Worm (Caenorhabditis elegans): ENCODE results near the gene F38B6.6.

F38B6.6 gene

DNA sequence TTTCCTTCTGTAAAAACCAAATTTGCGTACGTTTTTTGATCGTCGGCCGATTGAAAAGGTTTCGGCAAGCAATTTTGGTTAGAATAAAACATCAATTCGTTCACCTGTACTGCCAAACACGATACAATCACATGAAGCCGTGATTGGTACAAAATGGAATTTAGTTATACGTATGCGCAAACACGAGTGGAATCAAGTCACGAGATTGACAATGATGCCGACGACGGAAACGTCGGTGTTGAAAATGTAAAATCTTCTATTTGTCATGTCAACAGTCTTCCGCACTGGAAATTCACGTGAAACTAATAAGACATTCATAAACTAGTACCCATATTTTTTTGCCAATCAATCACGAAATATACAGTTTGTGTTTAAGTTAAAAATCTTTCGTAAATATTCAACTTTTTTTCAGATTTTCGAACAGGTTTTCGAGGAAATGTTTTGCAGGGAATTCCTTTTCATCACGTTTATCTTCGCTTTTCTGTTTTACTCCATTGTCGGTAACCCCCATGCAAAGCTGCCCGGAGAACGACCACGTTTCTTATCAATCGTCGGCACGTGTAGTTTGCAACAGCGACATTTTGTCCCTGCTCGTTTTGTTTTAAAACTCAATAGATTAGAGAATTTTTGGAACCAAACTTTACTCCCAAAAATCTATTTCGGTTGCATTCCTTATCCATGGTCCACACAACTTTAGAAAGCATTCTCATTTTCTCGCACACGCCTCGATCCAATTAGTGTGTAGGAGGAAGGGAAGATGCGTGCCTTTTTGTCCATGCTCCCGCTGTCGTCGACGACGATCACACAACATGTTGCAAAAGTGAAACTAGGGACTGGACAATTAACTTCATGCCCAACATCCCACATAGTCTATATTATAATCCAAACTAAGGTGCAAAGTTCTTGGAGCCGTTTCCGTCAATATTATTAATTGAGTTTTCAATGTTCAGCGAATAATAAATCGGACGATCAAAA is 49.4 kb upstream of the F38B6.6 start (continued):
- TF ChIP-seq unc-62 (GFP tag; optimal IDR thresholded peaks at IDR 0.05): no peak
- TF ChIP-seq egl-27 (tag; optimal IDR thresholded peaks at IDR 0.05): no peak
- TF ChIP-seq alr-1 (tag; optimal IDR thresholded peaks at IDR 0.05; ENCODE audit: borderline replicate concordance): no peak
- TF ChIP-seq elt-3 (tag; optimal IDR thresholded peaks at IDR 0.05): peak in 2 of 6 experiments; percentile 49 to 64
- TF ChIP-seq lin-35 (GFP tag; optimal IDR thresholded peaks at IDR 0.05): peak in 1 of 2 experiments; percentile 56
- TF ChIP-seq skn-1 (tag; optimal IDR thresholded peaks at IDR 0.05): peak; percentile 4
- no peak for TF ChIP-seq hpl-2 (GFP tag; optimal IDR thresholded peaks at IDR 0.05)
- TF ChIP-seq nhr-28 (tag; optimal IDR thresholded peaks at IDR 0.05): no peak
- peak; percentile 38 for TF ChIP-seq swsn-7 (tag; optimal IDR thresholded peaks at IDR 0.05)
- TF ChIP-seq lir-3 (tag; optimal IDR thresholded peaks at IDR 0.05; ENCODE audit: poor library complexity): peak; percentile 15
- TF ChIP-seq pag-3 (tag; optimal IDR thresholded peaks at IDR 0.05; ENCODE audit: borderline replicate concordance, insufficient read depth): no peak
- TF ChIP-seq nhr-77 (tag; optimal IDR thresholded peaks at IDR 0.05): no peak
- TF ChIP-seq nhr-12 (tag; optimal IDR thresholded peaks at IDR 0.05): no peak
- TF ChIP-seq unc-30 (tag; optimal IDR thresholded peaks at IDR 0.05): no peak
- TF ChIP-seq fkh-4 (tag; optimal IDR thresholded peaks at IDR 0.05; ENCODE audit: borderline replicate concordance): no peak
- no peak for TF ChIP-seq fkh-10 (GFP tag; optimal IDR thresholded peaks at IDR 0.05)
- peak; percentile 75 for TF ChIP-seq lin-14 (GFP tag; optimal IDR thresholded peaks at IDR 0.05)
- TF ChIP-seq ztf-11 (tag; optimal IDR thresholded peaks at IDR 0.05): no peak
- TF ChIP-seq sox-4 (tag; optimal IDR thresholded peaks at IDR 0.05): peak; percentile 3
- TF ChIP-seq jun-1 (tag; optimal IDR thresholded peaks at IDR 0.05): no peak
- TF ChIP-seq ets-5 (GFP tag; IDR thresholded peaks at IDR 0.05): no peak
- peak; percentile 50 for TF ChIP-seq blmp-1 (tag; optimal IDR thresholded peaks at IDR 0.05)
- no peak for TF ChIP-seq ceh-90 (tag; optimal IDR thresholded peaks at IDR 0.05)
- peak; percentile 44 for TF ChIP-seq egl-13 (tag; optimal IDR thresholded peaks at IDR 0.05)
- no peak for TF ChIP-seq efl-1 (optimal IDR thresholded peaks at IDR 0.05)
- peak in 1 of 2 experiments; percentile 2 for TF ChIP-seq efl-1 (GFP tag; optimal IDR thresholded peaks at IDR 0.05 in 1 of 2)
- no peak for TF ChIP-seq C04F5.9 (tag; optimal IDR thresholded peaks at IDR 0.05)
- TF ChIP-seq dsc-1 (tag; optimal IDR thresholded peaks at IDR 0.05): peak; percentile 46
- no peak for TF ChIP-seq zag-1 (tag; optimal IDR thresholded peaks at IDR 0.05)
- TF ChIP-seq unc-130 (tag; optimal IDR thresholded peaks at IDR 0.05): peak; percentile 54
- no peak for TF ChIP-seq ztf-4 (tag; optimal IDR thresholded peaks at IDR 0.05)
- peak; percentile 91 for TF ChIP-seq nhr-20 (tag; optimal IDR thresholded peaks at IDR 0.05)
- no peak for TF ChIP-seq unc-98 (GFP tag; IDR thresholded peaks at IDR 0.05)
- TF ChIP-seq zip-4 (GFP tag; optimal IDR thresholded peaks at IDR 0.05): no peak
- TF ChIP-seq F16B12.6 (tag; optimal IDR thresholded peaks at IDR 0.05): no peak
- TF ChIP-seq aly-2 (tag; optimal IDR thresholded peaks at IDR 0.05): no peak
- TF ChIP-seq nhr-85 (tag): peak; percentile 95
- TF ChIP-seq ceh-82 (tag; optimal IDR thresholded peaks at IDR 0.05): no peak

DNA sequence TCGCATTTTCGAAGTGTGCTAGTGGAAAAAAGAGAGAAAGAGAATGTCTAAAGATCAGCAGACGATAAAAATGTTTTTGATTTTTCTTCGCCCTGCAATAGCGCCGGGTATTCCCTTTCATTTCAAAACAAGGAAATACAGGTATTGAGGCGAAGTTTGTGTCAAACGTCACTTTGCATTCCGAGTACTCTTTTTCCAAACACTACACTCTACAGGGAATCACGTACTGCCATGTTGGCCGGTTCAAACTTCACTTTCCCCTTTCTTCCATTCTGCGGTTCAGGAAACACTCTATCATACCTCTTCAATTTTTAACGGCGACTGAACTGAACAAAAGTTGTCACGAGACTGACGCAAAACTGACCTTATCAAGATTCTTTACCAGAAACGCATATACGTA is 48.6 kb upstream of the F38B6.6 start:
- TF ChIP-seq mab-9 (GFP tag; IDR thresholded peaks at IDR 0.05) (0 out of 2 replicates have a peak, but pooled peaks have one; percentile 8), swsn-7 (tag; optimal IDR thresholded peaks at IDR 0.05) (no peak), blmp-1 (tag; optimal IDR thresholded peaks at IDR 0.05) (peak; percentile 80)

Data from whole organism, L1 larva.